Fruit fly (Drosophila melanogaster) whole organism: ENCODE results near the gene CG13272.

Experiments
- CG8478 ChIP-seq: fragments of >200 bp; optimal IDR thresholded peaks from 2 replicates; lab custom pipeline; 2018; ENCODE audit warnings: inconsistent platforms
- Dll ChIP-seq: fragments of >200 bp; optimal IDR thresholded peaks from 2 replicates; lab custom pipeline; 2017
- EcR ChIP-seq, 2 experiments: fragments of >200 bp; optimal IDR thresholded peaks; 2 replicates each; lab custom pipeline; 2017; ENCODE audit warnings: missing biosample characterization in 2 of 2, missing genetic modification characterization in 2 of 2, missing genetic modification reagents in 2 of 2
- pan ChIP-seq: fragments of >200 bp; optimal IDR thresholded peaks from 2 replicates; lab custom pipeline; 2017
- psq ChIP-seq: fragments of >200 bp; optimal IDR thresholded peaks from 2 replicates; lab custom pipeline; 2017
- usp ChIP-seq: fragments of >200 bp; optimal IDR thresholded peaks from 2 replicates; lab custom pipeline; 2017; ENCODE audit warnings: missing biosample characterization, missing genetic modification characterization, mixed read lengths

CG13272 gene

dm6 chr2L:16848670-16849069 is 44.0 kb downstream of the CG13272 start, which contains the start of gene CG13284:
Gene CG13284, minus strand, starts transcription at chr2L:16848716.
- TF ChIP-seq CG8478 (lab: Kevin White, UChicago) (no peak), psq (lab: Kevin White, UChicago) (no peak), usp (GFP tag; lab: Kevin White, UChicago) (no peak), pan (lab: Kevin White, UChicago) (no peak), Dll (lab: Kevin White, UChicago) (no peak), EcR (GFP tag; optimal IDR thresholded peaks at IDR 0.05; lab: Kevin White, UChicago) (no peak)

DNA sequence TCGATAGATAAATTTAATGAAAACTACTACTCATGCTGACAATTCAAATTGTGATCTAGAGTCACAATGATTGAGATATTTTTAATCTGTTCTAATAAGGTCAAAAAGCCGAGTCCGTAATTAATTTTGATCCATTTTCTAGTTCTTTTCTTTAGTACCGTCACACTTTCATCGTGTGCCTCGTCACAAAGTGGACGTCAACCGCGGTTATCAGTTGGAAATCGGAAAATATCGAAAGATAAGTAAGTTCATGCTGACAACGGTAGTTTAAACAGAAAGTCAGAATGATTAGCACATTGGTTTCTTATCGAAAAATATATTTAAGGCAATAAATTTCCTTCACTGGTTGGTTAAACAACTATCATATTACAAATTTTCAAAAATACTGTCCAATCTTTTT is 45.8 kb downstream of the CG13272 start:
- TF ChIP-seq usp (GFP tag; lab: Kevin White, UChicago), result no peak
- no peak for TF ChIP-seq CG8478 (lab: Kevin White, UChicago)
- TF ChIP-seq EcR (GFP tag; optimal IDR thresholded peaks at IDR 0.05; lab: Kevin White, UChicago), result no peak
- no peak for TF ChIP-seq Dll (lab: Kevin White, UChicago)
- TF ChIP-seq pan (lab: Kevin White, UChicago), result no peak

DNA sequence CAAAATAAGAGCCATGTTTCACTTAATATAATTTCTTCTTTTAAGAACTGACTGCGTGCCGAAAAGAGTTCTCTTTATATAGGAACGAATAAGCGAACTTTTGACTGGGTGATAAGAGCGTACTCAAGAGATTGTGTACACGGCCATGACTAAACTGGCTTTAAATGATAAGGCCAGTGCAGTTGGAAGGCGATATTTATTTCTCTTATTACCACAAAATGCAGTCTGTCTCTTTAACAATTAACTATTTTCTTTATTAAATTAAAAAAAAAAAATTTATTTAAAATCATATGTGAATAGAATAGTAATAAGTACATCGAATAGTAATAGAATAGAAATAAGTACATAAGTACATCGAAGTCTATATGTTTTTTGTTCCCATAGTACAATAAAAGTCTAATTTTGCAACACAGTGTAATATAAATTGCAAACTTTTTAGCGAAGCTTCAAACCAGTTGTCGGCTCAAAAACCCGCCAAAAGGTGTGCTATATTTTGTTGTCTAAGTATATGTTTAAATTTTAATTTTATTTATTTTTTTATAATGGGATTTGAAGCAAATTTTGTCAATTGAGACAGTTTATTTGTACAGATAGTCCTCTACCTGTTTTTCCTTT is 47.7 kb downstream of the CG13272 start, which contains the start of gene CG31810:
TSS of gene CG31810 (minus strand) at position 51 of the 615 bp plus-strand sequence.
- no peak for TF ChIP-seq usp (GFP tag; lab: Kevin White, UChicago)
- no peak for TF ChIP-seq pan (lab: Kevin White, UChicago)
- no peak for TF ChIP-seq psq (lab: Kevin White, UChicago)
- no peak for TF ChIP-seq CG8478 (lab: Kevin White, UChicago)
- TF ChIP-seq Dll (lab: Kevin White, UChicago), result no peak
- TF ChIP-seq EcR (GFP tag; optimal IDR thresholded peaks at IDR 0.05; lab: Kevin White, UChicago), result no peak

DNA sequence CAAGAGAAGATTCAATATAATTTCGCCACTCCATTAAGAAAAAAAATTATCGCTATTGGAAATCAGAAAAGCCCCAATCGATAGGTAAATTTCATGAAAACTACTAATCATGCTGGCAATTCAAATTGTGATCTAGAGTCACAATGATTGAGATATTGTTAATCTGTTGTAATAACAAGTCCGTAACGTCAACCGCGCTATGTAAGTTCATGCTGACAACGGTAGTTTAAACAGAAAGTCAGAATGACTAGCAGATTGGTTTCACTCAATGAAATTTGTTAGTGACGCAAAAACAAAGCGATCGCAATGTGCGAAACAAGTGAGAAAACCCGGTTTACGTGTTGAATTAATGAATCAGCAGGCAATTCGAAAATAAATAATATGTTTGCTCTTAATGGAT is 52.4 kb downstream of the CG13272 start:
- TF ChIP-seq EcR (GFP tag; optimal IDR thresholded peaks at IDR 0.05; lab: Kevin White, UChicago) (no peak), usp (GFP tag; lab: Kevin White, UChicago) (no peak), CG8478 (lab: Kevin White, UChicago) (no peak), psq (lab: Kevin White, UChicago) (no peak), Dll (lab: Kevin White, UChicago) (no peak), pan (lab: Kevin White, UChicago) (no peak)

DNA sequence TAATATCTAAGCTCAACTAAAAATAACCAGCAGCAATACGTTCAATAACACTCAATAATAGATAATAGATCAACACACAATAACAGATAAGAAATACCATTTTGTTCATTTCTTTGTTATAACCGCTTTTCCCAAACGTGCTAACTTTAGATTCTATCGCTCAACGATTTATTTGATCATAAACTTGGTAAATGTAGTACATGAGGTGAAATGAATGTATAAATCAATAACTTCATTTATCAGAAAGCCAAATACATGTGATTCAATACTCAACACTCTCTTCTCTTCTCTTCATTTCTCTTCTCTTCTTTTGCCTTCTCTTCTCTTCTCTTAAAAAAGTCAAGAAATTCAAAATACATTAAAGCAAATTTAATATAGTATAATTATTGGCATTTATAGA is 53.0 kb downstream of the CG13272 start:
- TF ChIP-seq pan (lab: Kevin White, UChicago) (no peak), CG8478 (lab: Kevin White, UChicago) (no peak), usp (GFP tag; lab: Kevin White, UChicago) (no peak), Dll (lab: Kevin White, UChicago) (no peak), psq (lab: Kevin White, UChicago) (no peak), EcR (GFP tag; optimal IDR thresholded peaks at IDR 0.05; lab: Kevin White, UChicago) (no peak)

DNA sequence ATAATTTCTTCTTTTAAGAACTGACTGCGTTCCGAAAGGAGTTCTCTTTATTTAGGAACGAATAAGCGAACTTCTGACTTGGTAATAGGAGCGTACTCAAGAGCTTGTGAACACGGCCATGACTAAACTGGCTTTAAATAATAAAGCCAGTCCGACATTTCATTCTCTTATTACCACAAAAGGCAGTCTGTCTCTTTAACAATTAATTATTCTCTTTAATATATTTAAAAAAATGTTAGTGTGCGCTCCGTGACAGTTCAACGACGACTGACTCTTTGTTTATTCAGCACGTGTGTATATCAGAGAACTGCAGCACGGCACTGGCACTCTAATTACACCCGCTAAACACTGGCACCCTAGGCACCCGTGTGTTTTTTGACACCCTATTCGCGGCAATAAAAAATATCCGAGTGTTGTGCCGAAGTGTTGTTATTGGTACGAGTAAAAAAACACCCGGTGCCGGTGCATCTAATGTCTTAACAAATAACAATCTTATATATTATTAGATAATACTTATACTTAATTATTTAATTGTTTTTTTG is 53.9 kb downstream of the CG13272 start, which contains the start of gene CG31809:
TSS of gene CG31809 (minus strand) at position 249 of the 542 bp plus-strand sequence.
- no peak for TF ChIP-seq psq (lab: Kevin White, UChicago)
- TF ChIP-seq pan (lab: Kevin White, UChicago), result peak; percentile 40
- no peak for TF ChIP-seq Dll (lab: Kevin White, UChicago)

DNA sequence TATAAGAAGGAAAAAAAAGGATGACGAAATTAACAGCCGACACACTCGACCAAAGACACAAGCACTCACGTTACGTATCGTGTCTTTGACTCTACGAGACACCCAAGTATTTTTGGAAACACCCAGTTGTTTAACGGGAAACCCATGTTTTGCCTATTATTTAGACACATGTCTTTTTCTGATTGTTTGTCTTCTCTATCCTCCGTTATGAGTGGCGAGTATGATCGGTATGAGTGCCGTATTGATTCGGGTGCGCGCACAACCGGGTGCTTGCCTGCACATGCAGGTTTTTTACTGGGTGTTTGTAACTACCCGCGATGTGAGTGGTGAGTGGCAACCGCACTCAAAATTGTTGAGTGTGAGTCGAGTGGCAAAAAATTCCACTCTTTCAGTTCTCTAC is 54.4 kb downstream of the CG13272 start:
- TF ChIP-seq Dll (lab: Kevin White, UChicago) (no peak), pan (lab: Kevin White, UChicago) (peak; percentile 57), EcR (GFP tag; optimal IDR thresholded peaks at IDR 0.05; lab: Kevin White, UChicago) (no peak)

DNA sequence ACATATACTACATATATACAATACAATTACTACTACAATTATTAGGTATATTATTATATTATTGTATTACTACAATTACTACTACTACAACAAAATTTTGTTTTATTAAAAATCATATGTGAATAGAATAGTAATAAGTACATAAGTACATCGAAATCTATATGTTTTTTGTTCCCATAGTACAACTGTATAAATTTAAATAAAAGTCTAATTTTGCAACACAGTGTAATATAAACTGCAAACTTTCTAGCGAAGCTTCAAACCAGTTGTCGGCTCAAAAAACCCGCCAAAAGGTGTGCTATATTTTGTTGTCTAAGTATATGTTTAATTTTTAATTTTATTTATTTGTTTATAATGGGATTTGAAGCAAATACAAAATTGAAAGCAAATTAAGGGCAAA is 54.9 kb downstream of the CG13272 start:
- TF ChIP-seq pan (lab: Kevin White, UChicago) (no peak), usp (GFP tag; lab: Kevin White, UChicago) (no peak), psq (lab: Kevin White, UChicago) (no peak), CG8478 (lab: Kevin White, UChicago) (no peak), EcR (GFP tag; optimal IDR thresholded peaks at IDR 0.05; lab: Kevin White, UChicago) (no peak), Dll (lab: Kevin White, UChicago) (no peak)

DNA sequence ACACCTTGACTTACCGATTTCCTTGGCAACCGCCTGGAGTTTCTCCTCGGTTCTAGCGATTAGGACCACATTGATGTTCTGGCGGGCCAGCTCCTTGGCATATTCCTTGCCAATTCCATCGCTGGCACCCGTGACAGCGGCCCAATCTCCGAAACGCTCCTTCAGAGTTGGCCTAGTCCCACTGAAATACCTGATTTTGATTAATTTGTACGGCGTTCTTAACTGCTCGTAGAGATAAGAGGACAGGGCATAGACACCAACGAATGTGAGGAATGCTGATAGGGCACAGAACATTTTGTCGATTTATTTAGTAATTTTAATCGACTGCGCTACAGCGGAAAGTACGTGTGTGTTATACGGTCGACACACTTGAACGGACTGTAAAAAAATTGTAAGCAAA is 56.4 kb downstream of the CG13272 start, which contains the start of gene CG6012:
TSS of gene CG6012 (minus strand) at position 364 of the 400 bp plus-strand sequence.
- TF ChIP-seq Dll (lab: Kevin White, UChicago), result no peak
- TF ChIP-seq psq (lab: Kevin White, UChicago), result no peak
- TF ChIP-seq pan (lab: Kevin White, UChicago), result no peak
- TF ChIP-seq usp (GFP tag; lab: Kevin White, UChicago), result no peak
- TF ChIP-seq EcR (GFP tag; optimal IDR thresholded peaks at IDR 0.05; lab: Kevin White, UChicago), result no peak
- TF ChIP-seq CG8478 (lab: Kevin White, UChicago), result no peak

dm6 chr2L:16862526-16862925 is 57.8 kb downstream of the CG13272 start:
- TF ChIP-seq EcR (GFP tag; optimal IDR thresholded peaks at IDR 0.05; lab: Kevin White, UChicago), result no peak
